1 worm cellular context compared by ENCODE assay signal in genomic region chrIII:5438064-5438463, ce11.
A peak's percentile ranks its signal among the peaks of the same experiment; 100 is the strongest.
TF ChIP-seq lines count a peak whose summit lies in the region.

No protein-coding gene starts in this region.

TF ChIP-seq in whole organism, L4 larva, 104 proteins besides CTCF, POLR2A, EP300 and RAD21 (continued from another document):
- TF ChIP-seq nhr-28 (tag; optimal IDR thresholded peaks at IDR 0.05; lab: Kevin White, UChicago): peak; percentile 19
- no peak for TF ChIP-seq dve-1 (tag; optimal IDR thresholded peaks at IDR 0.05; lab: Kevin White, UChicago; ENCODE audit: insufficient read depth)
- no peak for TF ChIP-seq mxl-3 (GFP tag; optimal IDR thresholded peaks at IDR 0.05; lab: Kevin White, UChicago)
- no peak for TF ChIP-seq lin-38 (GFP tag; IDR thresholded peaks at IDR 0.05; lab: Robert Waterston, UW)
- TF ChIP-seq lin-29 (GFP tag; IDR thresholded peaks at IDR 0.05; lab: Robert Waterston, UW): no peak
- no peak for TF ChIP-seq ctbp-1 (GFP tag; IDR thresholded peaks at IDR 0.05; lab: Robert Waterston, UW)
